Worm (Caenorhabditis elegans): ENCODE data around the gene sir-2.2.

The sir-2.2 gene

ce11 chrX:13310763-13311162, 17.1 kb upstream of the sir-2.2 start:
- TF ChIP-seq elt-2 (tag; optimal IDR thresholded peaks at IDR 0.05) (peak; percentile 40), eyg-1 (tag; optimal IDR thresholded peaks at IDR 0.05) (no peak)

- no peak for TF ChIP-seq ets-4 (tag; optimal IDR thresholded peaks at IDR 0.05)
- TF ChIP-seq nfya-1 (tag; optimal IDR thresholded peaks at IDR 0.05): peak; percentile 30
These were observed 16.0 kb upstream of the sir-2.2 start, which contains the start of gene F46G10.1 for ce11 chrX:13311641-13312423. Gene F46G10.1, minus strand, starts transcription at chrX:13311755.

- TF ChIP-seq unc-86 (tag; optimal IDR thresholded peaks at IDR 0.05) (no peak), lin-11 (tag; optimal IDR thresholded peaks at IDR 0.05) (no peak), nhr-232 (tag; optimal IDR thresholded peaks at IDR 0.05) (no peak), ceh-24 (tag; optimal IDR thresholded peaks at IDR 0.05) (no peak), F13H6.1 (tag; optimal IDR thresholded peaks at IDR 0.05) (no peak), madf-2 (tag; optimal IDR thresholded peaks at IDR 0.05) (no peak), pax-1 (tag; optimal IDR thresholded peaks at IDR 0.05) (no peak), ceh-6 (GFP tag; optimal IDR thresholded peaks at IDR 0.05) (no peak), unc-55 (GFP tag; optimal IDR thresholded peaks at IDR 0.05) (no peak), mec-3 (tag; optimal IDR thresholded peaks at IDR 0.05; ENCODE audit: borderline replicate concordance) (no peak), gmeb-2 (tag; optimal IDR thresholded peaks at IDR 0.05) (no peak), sox-2 (GFP tag; IDR thresholded peaks at IDR 0.05) (no peak), ahr-1 (tag; optimal IDR thresholded peaks at IDR 0.05) (no peak), nfya-1 (tag; optimal IDR thresholded peaks at IDR 0.05) (no peak), rnt-1 (tag; optimal IDR thresholded peaks at IDR 0.05) (no peak), ceh-48 (tag; optimal IDR thresholded peaks at IDR 0.05) (no peak), hlh-30 (tag; optimal IDR thresholded peaks at IDR 0.05; ENCODE audit: insufficient read depth) (no peak), ztf-16 (tag; optimal IDR thresholded peaks at IDR 0.05) (no peak)
These were observed 12.8 kb upstream of the sir-2.2 start for ce11 chrX:13315093-13315492.

- TF ChIP-seq hlh-30 (tag; optimal IDR thresholded peaks at IDR 0.05; ENCODE audit: insufficient read depth) (no peak), C38D4.7 (GFP tag; optimal IDR thresholded peaks at IDR 0.05) (no peak), dmd-4 (tag; optimal IDR thresholded peaks at IDR 0.05; ENCODE audit: borderline replicate concordance) (no peak), ztf-16 (tag; optimal IDR thresholded peaks at IDR 0.05) (no peak), ceh-34 (tag; optimal IDR thresholded peaks at IDR 0.05) (no peak), elt-4 (tag; optimal IDR thresholded peaks at IDR 0.05) (no peak), che-1 (tag; optimal IDR thresholded peaks at IDR 0.05) (no peak), pqm-1 (tag; optimal IDR thresholded peaks at IDR 0.05) (no peak), hlh-15 (tag; optimal IDR thresholded peaks at IDR 0.05) (no peak)
These were observed 10.3 kb upstream of the sir-2.2 start for ce11 chrX:13317532-13317931.

- no peak for TF ChIP-seq K09A11.1 (tag; optimal IDR thresholded peaks at IDR 0.05; ENCODE audit: insufficient read depth)
- no peak for TF ChIP-seq ztf-16 (tag; optimal IDR thresholded peaks at IDR 0.05)
These were observed 9.6 kb upstream of the sir-2.2 start for ce11 chrX:13318316-13318715.

- TF ChIP-seq ceh-18 (tag; optimal IDR thresholded peaks at IDR 0.05) (peak; percentile 22), syd-9 (tag; optimal IDR thresholded peaks at IDR 0.05) (no peak)
These were observed 7.3 kb upstream of the sir-2.2 start for ce11 chrX:13320575-13320974.
